Fruit fly (Drosophila melanogaster) whole organism, embryonic: ENCODE results near the gene CG8369.

Experiments
- Aef1 ChIP-seq: fragments of 200-800 bp; sonication (Bioruptor generic); IDR thresholded peaks from 3 replicates; pipeline ENCODE4 v1.3.6; 2022; ENCODE audit warnings: missing biosample characterization, missing genetic modification characterization
- Bgb ChIP-seq: fragments of 200-800 bp; sonication (Bioruptor generic); IDR thresholded peaks from 2 replicates; pipeline ENCODE4 v1.3.6; 2022; ENCODE audit warnings: missing biosample characterization, missing genetic modification characterization; ENCODE audit not compliant: partially characterized antibody
- CG10147 ChIP-seq: fragments of 200-800 bp; sonication (Bioruptor generic); optimal IDR thresholded peaks from 2 replicates; lab custom pipeline; 2019; ENCODE audit warnings: missing biosample characterization, mild to moderate bottlenecking, missing genetic modification characterization, moderate library complexity
- CG10209 ChIP-seq: fragments of 200-800 bp; sonication (Bioruptor generic); optimal IDR thresholded peaks from 3 replicates; lab custom pipeline; 2017; ENCODE audit warnings: missing biosample characterization, mild to moderate bottlenecking, missing genetic modification characterization, missing genetic modification reagents
- CG10274 ChIP-seq: fragments of 200-800 bp; sonication (Bioruptor generic); optimal IDR thresholded peaks from 3 replicates; lab custom pipeline; 2017; ENCODE audit warnings: missing biosample characterization, mild to moderate bottlenecking, missing genetic modification characterization
- CG11723 ChIP-seq: fragments of 200-800 bp; sonication (Bioruptor generic); optimal IDR thresholded peaks from 2 replicates; lab custom pipeline; 2017; ENCODE audit warnings: missing biosample characterization, mild to moderate bottlenecking, missing genetic modification characterization
- CG12659 ChIP-seq: fragments of 200-800 bp; sonication (Bioruptor generic); optimal IDR thresholded peaks from 3 replicates; lab custom pipeline; 2017; ENCODE audit warnings: mild to moderate bottlenecking, missing biosample characterization, missing genetic modification reagents, missing genetic modification characterization
- CG12769 ChIP-seq: fragments of 200-800 bp; sonication (Bioruptor generic); optimal IDR thresholded peaks from 2 replicates; lab custom pipeline; 2019; ENCODE audit warnings: missing biosample characterization, mild to moderate bottlenecking, missing genetic modification characterization, moderate library complexity
- CG1602 ChIP-seq: fragments of 200-800 bp; sonication (Bioruptor generic); optimal IDR thresholded peaks from 3 replicates; lab custom pipeline; 2016; ENCODE audit warnings: missing biosample characterization, missing genetic modification characterization
- CG30431 ChIP-seq: fragments of 200-800 bp; sonication (Bioruptor generic); optimal IDR thresholded peaks from 2 replicates; lab custom pipeline; 2017; ENCODE audit warnings: missing biosample characterization, missing genetic modification characterization
- CG3281 ChIP-seq: fragments of 200-800 bp; sonication (Bioruptor generic); optimal IDR thresholded peaks from 3 replicates; lab custom pipeline; 2017; ENCODE audit warnings: missing biosample characterization, mild to moderate bottlenecking, missing genetic modification characterization
- CG34376 ChIP-seq: fragments of 200-800 bp; sonication (Bioruptor generic); optimal IDR thresholded peaks from 2 replicates; lab custom pipeline; 2018; ENCODE audit warnings: missing biosample characterization, mild to moderate bottlenecking, missing genetic modification characterization
- CG3726 ChIP-seq: fragments of 200-800 bp; sonication (Bioruptor generic); IDR thresholded peaks from 3 replicates; pipeline ENCODE4, ENCODE4 v1.3.6; 2022; ENCODE audit warnings: missing biosample characterization, missing genetic modification characterization
- CG4404 ChIP-seq: fragments of 200-800 bp; sonication (Bioruptor generic); IDR thresholded peaks from 2 replicates; pipeline ENCODE4 v1.3.6; 2022; ENCODE audit warnings: missing biosample characterization, missing genetic modification characterization
- CG4617 ChIP-seq: fragments of 200-800 bp; sonication (Bioruptor generic); optimal IDR thresholded peaks from 3 replicates; lab custom pipeline; 2016; ENCODE audit warnings: missing biosample characterization, missing genetic modification characterization, borderline replicate concordance
- CG5180 ChIP-seq: fragments of 200-800 bp; sonication (Bioruptor generic); optimal IDR thresholded peaks from 3 replicates; lab custom pipeline; 2017; ENCODE audit warnings: missing biosample characterization, missing genetic modification characterization, mild to moderate bottlenecking, moderate library complexity, missing genetic modification reagents
- CG7987 ChIP-seq: fragments of 200-800 bp; sonication (Bioruptor generic); optimal IDR thresholded peaks from 2 replicates; lab custom pipeline; 2018; ENCODE audit warnings: missing biosample characterization, mild to moderate bottlenecking, missing genetic modification characterization, moderate library complexity
- CG8359 ChIP-seq: fragments of 200-800 bp; sonication (Bioruptor generic); optimal IDR thresholded peaks from 2 replicates; lab custom pipeline; 2017; ENCODE audit warnings: missing biosample characterization, mild to moderate bottlenecking, missing genetic modification characterization, borderline replicate concordance
- Camta ChIP-seq: fragments of 200-800 bp; sonication (Bioruptor generic); optimal IDR thresholded peaks from 2 replicates; lab custom pipeline; 2016; ENCODE audit warnings: missing biosample characterization, missing genetic modification characterization
- Chrac-16 ChIP-seq: fragments of 200-800 bp; sonication (Bioruptor generic); optimal IDR thresholded peaks from 3 replicates; lab custom pipeline; 2016; ENCODE audit warnings: missing biosample characterization, missing genetic modification characterization
- CoRest ChIP-seq: fragments of 200-800 bp; sonication (Bioruptor generic); optimal IDR thresholded peaks from 3 replicates; lab custom pipeline; 2018; ENCODE audit warnings: missing biosample characterization, mild to moderate bottlenecking, missing genetic modification characterization, moderate library complexity
- Dip2 ChIP-seq: fragments of 200-800 bp; sonication (Bioruptor generic); IDR thresholded peaks from 2 replicates; pipeline ENCODE4 v1.3.6; 2022; ENCODE audit warnings: missing biosample characterization, missing genetic modification characterization
- Gug ChIP-seq: fragments of 200-800 bp; sonication (Bioruptor generic); IDR thresholded peaks from 4 replicates; pipeline ENCODE4 v1.3.6; 2022; ENCODE audit warnings: missing biosample characterization, missing genetic modification characterization
- HLH54F ChIP-seq: fragments of 200-800 bp; sonication (Bioruptor generic); optimal IDR thresholded peaks from 3 replicates; lab custom pipeline; 2016; ENCODE audit warnings: missing biosample characterization, missing genetic modification characterization
- Hand ChIP-seq: fragments of 200-800 bp; sonication (Bioruptor generic); optimal IDR thresholded peaks from 2 replicates; lab custom pipeline; 2017; ENCODE audit warnings: mild to moderate bottlenecking, missing biosample characterization, missing genetic modification reagents, missing genetic modification characterization
- Hmx ChIP-seq: fragments of 200-800 bp; sonication (Bioruptor generic); optimal IDR thresholded peaks from 2 replicates; lab custom pipeline; 2016; ENCODE audit warnings: missing biosample characterization, missing genetic modification characterization
- Hsf ChIP-seq: fragments of 200-800 bp; sonication (Bioruptor generic); optimal IDR thresholded peaks from 3 replicates; lab custom pipeline; 2016; ENCODE audit warnings: missing biosample characterization, missing genetic modification characterization
- NFAT ChIP-seq: fragments of 200-800 bp; sonication (Bioruptor generic); IDR thresholded peaks from 2 replicates; pipeline ENCODE4 v1.3.6; 2022; ENCODE audit warnings: missing biosample characterization, missing genetic modification characterization
- Optix ChIP-seq: fragments of 200-800 bp; sonication (Bioruptor generic); IDR thresholded peaks from 3 replicates; pipeline ENCODE4 v1.3.6; 2022; ENCODE audit warnings: missing biosample characterization, missing genetic modification characterization
- Pdp1 ChIP-seq, 2 experiments: fragments of 200-800 bp; sonication (Bioruptor generic); optimal IDR thresholded peaks; 3 replicates each; lab custom pipeline; 2016; ENCODE audit warnings: missing biosample characterization in 2 of 2, missing genetic modification characterization in 2 of 2, mild to moderate bottlenecking in 1 of 2, moderate library complexity in 1 of 2
- TFAM ChIP-seq: fragments of 200-800 bp; sonication (Bioruptor generic); optimal IDR thresholded peaks from 2 replicates; lab custom pipeline; 2017; ENCODE audit warnings: missing biosample characterization, missing genetic modification characterization, inconsistent platforms
- bbx ChIP-seq: fragments of 200-800 bp; sonication (Bioruptor generic); IDR thresholded peaks from 2 replicates; pipeline ENCODE4 v1.3.6; 2022; ENCODE audit warnings: missing biosample characterization, missing genetic modification characterization; ENCODE audit not compliant: partially characterized antibody
- chn ChIP-seq: fragments of 200-800 bp; sonication (Bioruptor generic); optimal IDR thresholded peaks from 2 replicates; lab custom pipeline; 2016; ENCODE audit warnings: missing biosample characterization, missing genetic modification characterization
- dpn ChIP-seq, 2 experiments: fragments of 200-800 bp; sonication (Bioruptor generic); optimal IDR thresholded peaks; 3 replicates each; lab custom pipeline; 2016; ENCODE audit warnings: missing biosample characterization in 2 of 2, missing genetic modification characterization in 2 of 2
- ems ChIP-seq: fragments of 200-800 bp; sonication (Bioruptor generic); optimal IDR thresholded peaks from 3 replicates; lab custom pipeline; 2016; ENCODE audit warnings: missing biosample characterization, missing genetic modification characterization
- eve ChIP-seq, 2 experiments: fragments of >200 bp; optimal IDR thresholded peaks; 2 replicates each; lab custom pipeline; 2017; ENCODE audit warnings: missing biosample characterization in 2 of 2, missing genetic modification characterization in 2 of 2
- fd102C ChIP-seq: fragments of 200-800 bp; sonication (Bioruptor generic); optimal IDR thresholded peaks from 2 replicates; lab custom pipeline; 2018; ENCODE audit warnings: missing biosample characterization, mild to moderate bottlenecking, missing genetic modification characterization, moderate library complexity
- fd64A ChIP-seq: fragments of 200-800 bp; sonication (Bioruptor generic); optimal IDR thresholded peaks from 3 replicates; lab custom pipeline; 2018; ENCODE audit warnings: missing biosample characterization, mild to moderate bottlenecking, missing genetic modification characterization
- gfzf ChIP-seq: fragments of 200-800 bp; sonication (Bioruptor generic); optimal IDR thresholded peaks from 2 replicates; lab custom pipeline; 2016; ENCODE audit warnings: missing biosample characterization, mild to moderate bottlenecking, missing genetic modification characterization, moderate library complexity
- jigr1 ChIP-seq: fragments of 200-800 bp; sonication (Bioruptor generic); IDR thresholded peaks from 3 replicates; pipeline ENCODE4 v1.3.6; 2022; ENCODE audit warnings: missing biosample characterization, missing genetic modification characterization
- maf-S ChIP-seq: fragments of 200-800 bp; sonication (Bioruptor generic); optimal IDR thresholded peaks from 2 replicates; lab custom pipeline; 2016; ENCODE audit warnings: missing biosample characterization, missing genetic modification characterization
- pzg ChIP-seq: fragments of 200-800 bp; sonication (Bioruptor generic); optimal IDR thresholded peaks from 3 replicates; lab custom pipeline; 2018; ENCODE audit warnings: missing biosample characterization, mild to moderate bottlenecking, missing genetic modification characterization, moderate library complexity
- sd ChIP-seq: fragments of 200-800 bp; sonication (Bioruptor generic); optimal IDR thresholded peaks from 3 replicates; lab custom pipeline; 2018; ENCODE audit warnings: missing biosample characterization, mild to moderate bottlenecking, missing genetic modification characterization, moderate library complexity
- sna ChIP-seq: fragments of 200-800 bp; sonication (Bioruptor generic); IDR thresholded peaks from 2 replicates; pipeline ENCODE4 v1.3.6; 2022; ENCODE audit warnings: missing biosample characterization, missing genetic modification characterization; ENCODE audit not compliant: partially characterized antibody
- tgo ChIP-seq: fragments of 200-800 bp; sonication (Bioruptor generic); IDR thresholded peaks from 3 replicates; pipeline ENCODE4 v1.3.6; 2022; ENCODE audit warnings: missing biosample characterization, missing genetic modification characterization
- tin ChIP-seq: fragments of 200-800 bp; sonication (Bioruptor generic); optimal IDR thresholded peaks from 3 replicates; lab custom pipeline; 2016; ENCODE audit warnings: missing biosample characterization, missing genetic modification characterization
- tll ChIP-seq, 2 experiments: fragments of 200-800 bp in 1 of 2; fragments of >200 bp in 1 of 2; sonication (Bioruptor generic) in 1 of 2; optimal IDR thresholded peaks; 2 replicates each; lab custom pipeline; 2017 to 2019; ENCODE audit warnings: missing biosample characterization in 2 of 2, missing genetic modification characterization in 2 of 2, mild to moderate bottlenecking in 1 of 2, moderate library complexity in 1 of 2
- unc-4 ChIP-seq: fragments of 200-800 bp; sonication (Bioruptor generic); IDR thresholded peaks from 2 replicates; pipeline ENCODE4 v1.3.6; 2022; ENCODE audit warnings: missing biosample characterization, missing genetic modification characterization; ENCODE audit not compliant: partially characterized antibody

Gene CG8369

DNA sequence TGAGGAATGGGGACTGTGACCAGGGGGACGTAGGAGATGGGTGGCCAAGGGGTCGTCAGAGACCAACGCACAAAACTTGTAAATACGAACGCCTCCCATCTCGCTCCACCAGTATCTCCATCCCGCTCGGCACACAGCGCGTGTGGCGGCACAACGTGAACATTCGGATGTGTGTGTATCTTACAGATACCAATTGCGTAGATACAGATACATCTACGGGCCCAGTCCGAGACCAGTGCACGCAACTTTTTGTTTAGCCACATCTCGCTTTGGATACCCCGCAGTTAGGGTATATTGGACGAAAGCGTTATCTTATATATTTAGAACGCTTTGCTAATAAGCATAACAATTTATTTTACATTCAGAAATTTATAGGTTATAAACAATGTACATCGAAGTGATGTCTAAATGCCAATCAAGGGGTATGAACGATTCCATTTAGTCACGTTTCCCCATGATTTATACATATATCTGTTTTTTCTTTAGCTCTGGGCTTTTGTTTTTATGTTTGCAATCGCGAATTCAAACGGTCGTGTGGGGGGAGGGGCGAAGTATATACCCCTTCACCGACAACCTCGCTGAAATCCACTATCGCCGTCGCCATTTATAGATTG lies 10.4 kb upstream of the CG8369 start (continued):
- TF ChIP-seq Hmx (GFP tag; lab: Kevin White, UChicago), result peak; percentile 97
- peak; percentile 99 for TF ChIP-seq CG12659 (GFP tag; lab: Kevin White, UChicago)
- TF ChIP-seq CG4404 (GFP tag; lab: Robert Waterston, UW), result peak; percentile 97
- peak; percentile 99 for TF ChIP-seq Camta (GFP tag; lab: Kevin White, UChicago)
- peak; percentile 97 for TF ChIP-seq CG30431 (GFP tag; lab: Kevin White, UChicago)
- peak; percentile 41 for TF ChIP-seq pzg (GFP tag; lab: Kevin White, UChicago)
- TF ChIP-seq unc-4 (GFP tag; lab: Robert Waterston, UW), result peak; percentile 35; the same call in 1 of the 2 replicates
- peak; percentile 99 for TF ChIP-seq Hsf
- TF ChIP-seq CG12769, result peak; percentile 100
- peak; percentile 97 for TF ChIP-seq CG7987 (GFP tag; lab: Kevin White, UChicago)
- peak in 1 of 2 experiments; percentile 99 for TF ChIP-seq eve (GFP tag; optimal IDR thresholded peaks at IDR 0.05; lab: Kevin White, UChicago)
- TF ChIP-seq chn (GFP tag; lab: Kevin White, UChicago), result peak; percentile 99
- peak; percentile 99 for TF ChIP-seq CG34376 (GFP tag; lab: Kevin White, UChicago)
- peak; percentile 99 for TF ChIP-seq tin
- peak; percentile 99 for TF ChIP-seq CoRest (tag; lab: Kevin White, UChicago)
- peak; percentile 94 for TF ChIP-seq CG5180 (GFP tag; lab: Kevin White, UChicago)
- peak; percentile 98 for TF ChIP-seq CG1602
- peak; percentile 97 for TF ChIP-seq Optix (GFP tag; lab: Robert Waterston, UW)
- TF ChIP-seq maf-S (GFP tag; lab: Kevin White, UChicago), result peak; percentile 99
- peak; percentile 97 for TF ChIP-seq CG8359 (GFP tag; lab: Kevin White, UChicago)
- peak; percentile 95 for TF ChIP-seq CG10274
- TF ChIP-seq Bgb (GFP tag; lab: Robert Waterston, UW), result peak; percentile 61; the same call in 1 of the 2 replicates
- peak; percentile 97 for TF ChIP-seq jigr1
- peak; percentile 98 for TF ChIP-seq Gug (GFP tag; lab: Robert Waterston, UW)
- TF ChIP-seq ems (GFP tag; lab: Kevin White, UChicago), result peak; percentile 99
- no peak for TF ChIP-seq tll (GFP tag; optimal IDR thresholded peaks at IDR 0.05; lab: Kevin White, UChicago)
- TF ChIP-seq Chrac-16, result peak; percentile 99
- TF ChIP-seq Hand (GFP tag; lab: Kevin White, UChicago), result peak; percentile 98
- peak; percentile 99 for TF ChIP-seq tgo (GFP tag; lab: Robert Waterston, UW)
- TF ChIP-seq dpn (GFP tag; optimal IDR thresholded peaks at IDR 0.05; lab: Kevin White, UChicago), result peak; percentile 99
- no peak for TF ChIP-seq sna (GFP tag; lab: Robert Waterston, UW)
- peak; percentile 99 for TF ChIP-seq Aef1
- TF ChIP-seq CG10147, result peak; percentile 99
- TF ChIP-seq fd64A, result peak; percentile 94
- TF ChIP-seq Dip2 (GFP tag; lab: Robert Waterston, UW), result peak; percentile 77; the same call in 1 of the 2 replicates
- peak; percentile 99 for TF ChIP-seq CG4617
- peak; percentile 93 for TF ChIP-seq TFAM (GFP tag; lab: Kevin White, UChicago)
- TF ChIP-seq NFAT, result peak; percentile 99
- peak; percentile 36 for TF ChIP-seq gfzf (GFP tag; lab: Kevin White, UChicago)
- peak; percentile 98 to 99 for TF ChIP-seq Pdp1 (GFP tag; optimal IDR thresholded peaks at IDR 0.05; lab: Kevin White, UChicago)
- peak; percentile 96 for TF ChIP-seq sd
- peak; percentile 99 for TF ChIP-seq CG3281
- TF ChIP-seq CG11723 (GFP tag; lab: Kevin White, UChicago), result peak; percentile 97
- TF ChIP-seq fd102C (GFP tag; lab: Kevin White, UChicago), result peak; percentile 78
- peak; percentile 99 for TF ChIP-seq HLH54F (GFP tag; lab: Kevin White, UChicago)
- TF ChIP-seq CG3726 (GFP tag; lab: Robert Waterston, UW), result peak; percentile 97
- TF ChIP-seq CG10209 (GFP tag; lab: Kevin White, UChicago), result peak; percentile 99
- 0 out of 2 replicates have a peak, but pooled peaks have one; percentile 42 for TF ChIP-seq bbx (GFP tag; lab: Robert Waterston, UW)
